Fruit fly (Drosophila melanogaster) S2 (cell line): ENCODE data around the gene CG4496.
A peak's percentile ranks its signal among the peaks of the same experiment; 100 is the strongest.

Source experiments
- CG8478 ChIP-seq: fragments of >200 bp; optimal IDR thresholded peaks from 2 replicates; lab custom pipeline; 2018
- CTCF ChIP-seq, 2 experiments: fragments of >200 bp; optimal IDR thresholded peaks; 2 replicates each; lab custom pipeline; 2018

CG4496 gene

dm6 chr2L:7189674-7190073 is at the start of gene CG4496:
Gene CG4496 (minus strand): TSS chr2L:7190010.
- TF ChIP-seq CG8478 (no peak), CTCF (optimal IDR thresholded peaks at IDR 0.05; lab: Kevin White, UChicago) (no peak)

DNA sequence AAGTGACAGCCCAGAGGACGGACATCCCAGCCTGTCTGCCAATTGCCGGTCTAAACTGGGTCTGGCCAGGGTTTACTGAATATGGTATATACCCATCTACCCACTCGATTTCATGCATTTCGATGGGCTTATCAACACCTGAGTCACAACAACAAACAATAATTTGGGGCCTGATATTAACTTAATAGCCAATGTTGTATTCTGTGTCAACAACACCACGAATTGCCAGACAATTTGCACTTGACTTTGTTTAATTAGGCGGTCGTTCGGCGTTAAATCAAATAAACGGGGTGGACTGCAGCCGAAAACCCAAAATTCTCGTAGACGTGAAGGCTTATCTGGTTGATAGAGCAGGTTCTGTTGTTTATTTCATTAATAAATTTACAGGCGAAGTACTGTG is 49.5 kb upstream of the CG4496 start:
- no peak for TF ChIP-seq CG8478
- TF ChIP-seq CTCF (optimal IDR thresholded peaks at IDR 0.05; lab: Kevin White, UChicago): no peak

DNA sequence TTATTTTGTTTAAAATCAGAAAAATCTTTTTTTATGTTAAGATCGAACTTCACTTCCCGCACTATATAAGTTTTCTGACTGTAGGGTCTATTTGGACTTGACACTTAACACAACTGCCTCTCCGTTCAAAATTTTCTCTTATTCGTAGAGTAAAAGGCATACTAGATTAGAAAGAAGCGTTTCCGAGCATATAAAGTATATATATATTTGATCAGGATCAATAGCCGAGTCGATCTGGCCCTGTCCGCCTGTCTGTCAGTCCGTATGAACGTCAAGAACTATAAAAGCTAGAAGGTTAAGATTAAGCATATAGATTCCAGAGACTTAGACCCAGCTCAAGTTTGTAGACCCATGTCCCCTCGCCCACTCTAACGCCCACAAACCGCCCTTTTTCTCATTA is 42.9 kb upstream of the CG4496 start, which contains the start of gene CG43800:
Gene CG43800, minus strand, starts transcription at position 101 of the 400 bp plus-strand sequence.
- no peak for TF ChIP-seq CTCF (optimal IDR thresholded peaks at IDR 0.05; lab: Kevin White, UChicago)
- TF ChIP-seq CG8478: no peak

DNA sequence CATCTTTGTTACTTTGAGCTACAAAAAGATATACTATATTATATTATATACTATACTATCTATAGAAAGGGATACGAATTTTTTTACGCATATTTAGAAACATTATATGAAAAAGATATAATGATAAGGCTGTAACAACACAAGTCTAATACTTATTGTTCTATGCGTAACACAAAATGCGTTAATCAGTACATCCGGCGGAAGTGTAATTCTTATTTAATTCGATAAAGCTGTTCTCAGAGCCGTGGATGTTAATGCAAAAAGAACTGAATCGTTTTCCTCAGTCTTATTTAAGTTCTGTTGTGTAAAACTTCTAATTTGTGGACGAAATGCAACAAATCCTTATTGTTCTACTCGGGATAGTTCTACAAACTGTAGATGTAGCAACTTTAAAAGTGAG is 37.6 kb upstream of the CG4496 start, which contains the start of gene CG43799:
Gene CG43799, plus strand, starts transcription at position 301 of the 400 bp plus-strand sequence.
- no peak for TF ChIP-seq CTCF (optimal IDR thresholded peaks at IDR 0.05; lab: Kevin White, UChicago)
- no peak for TF ChIP-seq CG8478

DNA sequence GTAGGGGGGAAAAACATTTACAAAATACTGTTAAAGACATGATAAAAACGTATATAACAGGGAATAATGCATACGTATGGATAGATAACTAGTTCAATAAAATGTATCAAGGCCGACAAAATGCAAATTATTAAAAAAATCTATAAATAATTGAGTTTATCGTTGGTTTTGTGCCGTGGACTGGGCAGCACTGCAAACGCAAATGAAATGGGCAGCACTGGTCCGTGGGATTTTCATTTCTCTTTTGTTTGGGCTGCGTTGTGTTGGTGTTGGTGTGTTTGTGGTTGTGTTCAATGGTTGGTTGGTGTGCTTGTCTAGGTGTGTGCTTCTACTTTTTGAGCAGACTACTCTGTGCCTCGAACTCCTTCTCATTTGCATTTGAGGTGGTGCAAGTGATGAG is 36.8 kb upstream of the CG4496 start:
- TF ChIP-seq CG8478: no peak
- TF ChIP-seq CTCF (optimal IDR thresholded peaks at IDR 0.05; lab: Kevin White, UChicago): no peak

dm6 chr2L:7222829-7223272 is 33.0 kb upstream of the CG4496 start, which contains the start of gene mEFG1:
Gene mEFG1 (minus strand): TSS chr2L:7223081.
- TF ChIP-seq CG8478 (no peak), CTCF (optimal IDR thresholded peaks at IDR 0.05; lab: Kevin White, UChicago) (no peak)

DNA sequence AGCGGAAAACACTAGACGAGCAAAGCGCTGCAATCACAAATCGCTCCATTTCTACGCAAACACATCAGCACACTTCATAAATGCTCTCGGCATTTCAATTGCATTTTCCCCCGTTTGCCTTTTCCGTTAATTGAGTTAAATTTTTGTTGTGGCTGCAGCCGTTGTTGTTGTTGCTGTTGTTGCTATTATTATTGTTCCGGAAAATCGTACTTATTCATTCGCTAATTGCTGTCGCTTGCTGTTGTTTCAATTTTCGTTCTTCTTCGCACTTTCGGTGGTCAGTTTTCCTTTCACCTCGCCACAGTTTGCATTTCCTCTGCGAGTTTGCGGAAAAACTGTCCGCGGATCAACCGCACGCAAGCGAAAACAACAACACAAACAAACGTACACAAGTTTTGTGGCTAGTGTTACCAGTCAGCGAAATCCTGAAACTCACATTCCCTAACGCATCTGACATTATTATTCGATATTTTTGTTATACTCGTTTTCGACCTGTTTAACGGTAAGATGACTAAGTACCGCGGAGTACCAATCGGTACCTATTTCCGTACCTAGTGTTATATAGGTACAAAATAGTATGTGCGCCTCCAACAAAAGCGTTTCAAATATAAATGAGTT is 29.9 kb upstream of the CG4496 start, which contains the start of gene CG13784:
Gene CG13784, minus strand, starts transcription at position 384 of the 618 bp plus-strand sequence.
- TF ChIP-seq CG8478 (no peak), CTCF (optimal IDR thresholded peaks at IDR 0.05; lab: Kevin White, UChicago) (peak; percentile 30 to 46)

- no peak for TF ChIP-seq CTCF (optimal IDR thresholded peaks at IDR 0.05; lab: Kevin White, UChicago)
- no peak for TF ChIP-seq CG8478
Measured at dm6 chr2L:7219172-7219571, 29.4 kb upstream of the CG4496 start.

- TF ChIP-seq CG8478 (no peak), CTCF (optimal IDR thresholded peaks at IDR 0.05; lab: Kevin White, UChicago) (no peak)
Measured at dm6 chr2L:7217931-7218330, 28.1 kb upstream of the CG4496 start.

DNA sequence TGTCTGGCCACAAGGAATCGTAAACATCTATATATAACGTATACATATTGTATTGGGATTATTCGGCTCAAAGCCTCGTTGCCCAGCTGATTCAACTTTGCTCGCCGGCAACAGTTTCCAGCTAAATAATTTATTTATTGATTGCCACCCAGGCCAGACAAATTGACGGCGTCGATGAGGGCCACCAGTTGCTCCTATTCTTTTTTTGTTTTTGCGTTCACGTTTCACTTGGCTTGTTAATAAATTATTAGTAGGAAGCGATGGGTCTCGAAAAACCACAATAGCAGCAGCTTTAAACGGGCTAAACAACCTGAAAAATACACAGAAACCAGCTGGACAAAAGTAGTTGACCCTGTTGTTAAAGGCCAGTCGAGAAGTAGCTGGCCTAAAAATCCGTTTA is 27.2 kb upstream of the CG4496 start:
- TF ChIP-seq CTCF (optimal IDR thresholded peaks at IDR 0.05; lab: Kevin White, UChicago) (no peak), CG8478 (no peak)

DNA sequence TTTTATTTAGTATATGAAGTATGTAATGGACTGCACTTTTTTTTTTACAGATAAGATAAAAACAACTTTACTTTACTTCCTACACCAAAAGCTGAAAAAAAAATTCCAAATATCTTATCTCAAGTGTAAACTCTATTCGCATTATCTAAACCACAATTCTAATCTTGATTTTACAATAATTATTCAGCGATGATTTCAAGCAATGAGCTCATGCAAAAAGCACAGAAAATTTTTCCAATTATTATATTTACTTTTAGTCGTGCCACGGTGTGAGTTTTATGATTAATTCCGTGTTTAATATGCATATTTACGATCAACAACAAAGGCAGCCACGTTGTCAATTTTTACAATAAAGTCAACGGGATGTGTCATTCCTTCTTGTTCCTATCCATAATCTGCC is 26.5 kb upstream of the CG4496 start:
- no peak for TF ChIP-seq CTCF (optimal IDR thresholded peaks at IDR 0.05; lab: Kevin White, UChicago)
- TF ChIP-seq CG8478: no peak

dm6 chr2L:7215657-7216056 is 25.8 kb upstream of the CG4496 start:
- TF ChIP-seq CTCF (optimal IDR thresholded peaks at IDR 0.05; lab: Kevin White, UChicago) (no peak), CG8478 (no peak)

DNA sequence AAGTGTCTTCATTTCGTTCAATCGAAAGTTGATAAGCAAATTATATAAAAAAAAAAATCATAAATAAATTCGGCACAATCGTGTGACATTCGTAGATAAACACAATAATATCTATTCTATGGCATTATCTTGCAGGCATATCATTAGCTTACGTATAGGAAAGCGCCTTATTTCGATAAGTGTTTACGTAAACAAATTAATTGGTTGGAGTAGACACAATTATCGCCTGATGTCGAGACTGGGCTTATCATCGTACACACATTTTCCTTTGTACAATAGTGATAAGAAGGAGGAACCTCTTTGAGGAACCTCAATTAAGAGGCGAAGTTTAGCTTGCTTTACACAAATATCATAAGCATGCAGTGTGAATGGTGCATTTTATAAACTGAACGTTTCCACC is 25.1 kb upstream of the CG4496 start:
- TF ChIP-seq CG8478 (no peak), CTCF (optimal IDR thresholded peaks at IDR 0.05; lab: Kevin White, UChicago) (no peak)

dm6 chr2L:7213532-7213931 is 23.7 kb upstream of the CG4496 start:
- TF ChIP-seq CG8478: no peak
- TF ChIP-seq CTCF (optimal IDR thresholded peaks at IDR 0.05; lab: Kevin White, UChicago): no peak

dm6 chr2L:7207660-7208059 is 17.9 kb upstream of the CG4496 start:
- TF ChIP-seq CTCF (optimal IDR thresholded peaks at IDR 0.05; lab: Kevin White, UChicago) (no peak), CG8478 (no peak)

DNA sequence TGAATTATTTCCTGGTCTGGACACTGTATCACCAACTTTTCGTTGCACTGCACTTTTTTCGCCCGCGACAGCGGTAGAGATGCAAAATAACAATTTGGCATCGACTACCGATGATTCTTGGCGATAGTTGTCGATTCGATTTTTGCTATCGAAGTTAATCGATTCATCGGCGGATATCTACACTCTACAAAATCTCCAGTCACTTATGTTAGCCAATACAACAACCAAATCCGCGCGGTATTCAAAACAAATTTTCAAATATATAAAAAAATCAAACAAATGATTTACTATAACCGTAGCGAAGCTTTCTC is 14.3 kb upstream of the CG4496 start, which contains the start of gene CG4502:
Gene CG4502, minus strand, starts transcription at position 93 of the 311 bp plus-strand sequence.
- peak; percentile 11 to 47 for TF ChIP-seq CTCF (optimal IDR thresholded peaks at IDR 0.05; lab: Kevin White, UChicago)
- no peak for TF ChIP-seq CG8478
